Worm (Caenorhabditis elegans) whole organism, L4/young adult: ENCODE measurements around the gene M02D8.3.

ENCODE experiments used
- W03F9.2 ChIP-seq: fragments of 150-350 bp; optimal IDR thresholded peaks from 2 replicates; lab custom pipeline; 2014; ENCODE audit warnings: missing biosample characterization, missing genetic modification characterization
- dao-5 ChIP-seq: sonication (generic microtip); optimal IDR thresholded peaks from 2 replicates; lab custom pipeline; 2016; ENCODE audit warnings: missing genotype, missing genetic modification characterization, moderate library complexity, missing compliant biosample characterization
- him-1 ChIP-seq: sonication (generic microtip); optimal IDR thresholded peaks from 2 replicates; lab custom pipeline; 2016; ENCODE audit warnings: missing genotype, missing genetic modification reagents, missing genetic modification characterization, missing compliant biosample characterization

DNA sequence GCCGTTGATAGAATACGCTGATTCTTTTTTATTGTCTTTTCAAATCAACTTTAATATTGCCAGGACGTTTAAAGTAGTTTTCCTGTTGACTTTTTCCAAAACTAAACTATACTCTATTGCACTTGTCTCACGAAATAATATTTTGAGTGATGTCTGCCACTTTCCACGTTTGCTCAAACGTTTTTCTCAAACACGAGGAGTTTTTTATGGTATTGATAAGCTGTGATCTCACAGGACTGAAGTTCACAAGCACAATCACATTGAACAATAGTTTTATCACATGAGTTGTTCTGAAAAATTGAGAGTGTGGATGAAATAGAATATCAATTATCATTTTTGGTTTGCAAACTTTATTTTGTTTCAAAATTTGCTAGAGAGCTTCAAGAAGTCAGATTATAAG, 16.9 kb downstream of the M02D8.3 start:
- TF ChIP-seq him-1 (tag; lab: Kevin White, UChicago): no peak
- TF ChIP-seq W03F9.2 (tag; lab: Kevin White, UChicago): no peak
- no peak for TF ChIP-seq dao-5
